Fruit fly (Drosophila melanogaster): ENCODE results near the gene tctn.

The tctn gene

DNA sequence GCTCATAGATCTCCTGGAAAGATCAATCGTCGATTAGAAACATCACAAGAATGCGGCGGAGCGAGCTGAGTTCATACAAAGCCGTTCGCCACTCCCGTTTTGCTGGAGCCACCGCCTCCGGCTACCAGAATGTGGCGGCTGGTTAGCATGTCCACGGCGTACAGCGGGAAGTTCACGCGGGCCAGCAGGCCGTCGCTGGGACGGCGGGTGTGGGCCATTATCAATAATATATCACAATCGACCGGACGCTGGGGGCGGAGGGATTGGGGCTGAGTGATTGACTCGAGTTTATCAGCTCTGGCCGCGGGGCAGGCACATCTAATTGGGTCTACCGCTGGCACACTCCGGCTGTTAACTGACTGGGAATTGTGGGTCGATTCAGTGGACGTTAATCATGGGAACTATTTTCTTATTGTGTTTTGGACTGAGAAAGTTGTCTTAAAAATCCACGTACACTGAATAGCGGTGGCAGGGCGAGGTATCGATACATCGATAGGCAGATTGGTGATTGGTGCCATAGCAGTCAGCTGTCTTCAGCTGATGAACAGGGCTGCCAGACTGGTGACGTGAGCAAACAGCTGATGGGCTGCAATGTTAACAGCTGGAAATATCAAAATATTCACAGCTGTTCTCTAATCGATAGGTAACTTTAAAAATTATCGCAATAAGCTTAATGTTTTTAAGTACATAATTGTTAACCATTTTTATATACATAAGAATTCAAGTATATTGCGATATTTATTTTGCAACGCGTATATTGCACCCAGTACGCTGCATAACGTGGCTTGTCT is 31.8 kb downstream of the tctn start, which contains the start of gene CG9175 (continued):
- TF ChIP-seq CG1529 (GFP tag; optimal IDR thresholded peaks at IDR 0.05), result no peak
- peak; percentile 75; the same call in 1 of the 2 replicates for TF ChIP-seq nerfin-2 (GFP tag; IDR thresholded peaks at IDR 0.05; ENCODE audit: partially characterized antibody)
- TF ChIP-seq CG7556 (GFP tag; optimal IDR thresholded peaks at IDR 0.05), result peak; percentile 2
- no peak for TF ChIP-seq Atf6 (GFP tag; IDR thresholded peaks at IDR 0.05)
- TF ChIP-seq CG4404 (GFP tag; IDR thresholded peaks at IDR 0.05), result no peak
- no peak for TF ChIP-seq peb (GFP tag; IDR thresholded peaks at IDR 0.05)
- TF ChIP-seq Hr3 (GFP tag; optimal IDR thresholded peaks at IDR 0.05), result peak; percentile 5
- TF ChIP-seq schlank (tag; optimal IDR thresholded peaks at IDR 0.05), result no peak
- peak; percentile 30 for TF ChIP-seq chn (GFP tag; optimal IDR thresholded peaks at IDR 0.05)
- TF ChIP-seq dmrt11E (tag; optimal IDR thresholded peaks at IDR 0.05), result peak; percentile 19
- TF ChIP-seq CG11504 (tag; optimal IDR thresholded peaks at IDR 0.05), result peak; percentile 43
- TF ChIP-seq yki (optimal IDR thresholded peaks at IDR 0.05), result no peak
- TF ChIP-seq CHES-1-like (GFP tag; optimal IDR thresholded peaks at IDR 0.05), result peak; percentile 89
- peak; percentile 58; the same call in 1 of the 2 replicates for TF ChIP-seq CG32532 (GFP tag; IDR thresholded peaks at IDR 0.05)
- TF ChIP-seq NfI (GFP tag; optimal IDR thresholded peaks at IDR 0.05), result peak; percentile 56
- no peak for TF ChIP-seq wor (GFP tag; IDR thresholded peaks at IDR 0.05)
- TF ChIP-seq CG10321 (GFP tag; IDR thresholded peaks at IDR 0.05), result no peak
- TF ChIP-seq CG16815 (GFP tag; optimal IDR thresholded peaks at IDR 0.05), result no peak
- no peak for TF ChIP-seq CG15269 (tag; optimal IDR thresholded peaks at IDR 0.05)
- no peak for TF ChIP-seq CG6175 (GFP tag; IDR thresholded peaks at IDR 0.05)
- TF ChIP-seq bab2 (GFP tag; optimal IDR thresholded peaks at IDR 0.05), result peak; percentile 8
- TF ChIP-seq Deaf1 (tag; optimal IDR thresholded peaks at IDR 0.05), result peak; percentile 29
- TF ChIP-seq NC2α (GFP tag; optimal IDR thresholded peaks at IDR 0.05), result no peak
- TF ChIP-seq caup (GFP tag; optimal IDR thresholded peaks at IDR 0.05; ENCODE audit: severe bottlenecking), result peak; percentile 39
- TF ChIP-seq disco-r (GFP tag; optimal IDR thresholded peaks at IDR 0.05), result no peak
- TF ChIP-seq odd (GFP tag; optimal IDR thresholded peaks at IDR 0.05), result no peak
- TF ChIP-seq Oli (tag; optimal IDR thresholded peaks at IDR 0.05), result no peak
- peak; percentile 78 for TF ChIP-seq CG2116 (GFP tag; optimal IDR thresholded peaks at IDR 0.05)
- TF ChIP-seq CG30431 (GFP tag; optimal IDR thresholded peaks at IDR 0.05), result no peak
- TF ChIP-seq CG7271 (tag; optimal IDR thresholded peaks at IDR 0.05), result peak; percentile 34
- no peak for TF ChIP-seq CG7928 (GFP tag; optimal IDR thresholded peaks at IDR 0.05)
- no peak for TF ChIP-seq aop (GFP tag; IDR thresholded peaks at IDR 0.05)
- no peak for TF ChIP-seq Hmx (GFP tag; optimal IDR thresholded peaks at IDR 0.05)
- no peak; the same call in 2 of the 3 replicates for TF ChIP-seq jigr1 (GFP tag; IDR thresholded peaks at IDR 0.05)
- TF ChIP-seq Hmr (GFP tag; optimal IDR thresholded peaks at IDR 0.05), result no peak
- peak; percentile 35 for TF ChIP-seq Sry-β (GFP tag; optimal IDR thresholded peaks at IDR 0.05)
- TF ChIP-seq CG17361 (GFP tag; IDR thresholded peaks at IDR 0.05), result peak; percentile 19; the same call in 1 of the 3 replicates
- TF ChIP-seq nmo (GFP tag; optimal IDR thresholded peaks at IDR 0.05), result peak; percentile 67
- no peak for TF ChIP-seq dysf (GFP tag; IDR thresholded peaks at IDR 0.05)
- no peak for TF ChIP-seq toy (GFP tag; IDR thresholded peaks at IDR 0.05)
- TF ChIP-seq CG15073 (GFP tag; optimal IDR thresholded peaks at IDR 0.05), result no peak
- no peak for TF ChIP-seq pan (optimal IDR thresholded peaks at IDR 0.05)
- no peak for TF ChIP-seq pan (GFP tag; optimal IDR thresholded peaks at IDR 0.05 in 1 of 2, IDR thresholded peaks at IDR 0.05 in 1 of 2)
- peak; percentile 47 for TF ChIP-seq CG13775 (GFP tag; optimal IDR thresholded peaks at IDR 0.05)
- peak; percentile 28 for TF ChIP-seq gcm (GFP tag; optimal IDR thresholded peaks at IDR 0.05)
- no peak for TF ChIP-seq Awh (GFP tag; IDR thresholded peaks at IDR 0.05)
- TF ChIP-seq NK7.1 (GFP tag; optimal IDR thresholded peaks at IDR 0.05), result no peak
- peak; percentile 98 for TF ChIP-seq Bgb (GFP tag; IDR thresholded peaks at IDR 0.05; ENCODE audit: partially characterized antibody)
- TF ChIP-seq CG12942 (GFP tag; optimal IDR thresholded peaks at IDR 0.05), result no peak
- peak; percentile 22 for TF ChIP-seq CG18262 (tag; optimal IDR thresholded peaks at IDR 0.05)

All from whole organism, embryonic.